Worm (Caenorhabditis elegans) whole organism, L3 larva: Measurements from ENCODE around the gene F07H5.13.

Source experiments
- ama-1 ChIP-seq: fragments of 150-350 bp; optimal IDR thresholded peaks from 2 replicates; lab custom pipeline; 2018
- ceh-82 ChIP-seq: fragments of 150-350 bp; optimal IDR thresholded peaks from 2 replicates; lab custom pipeline; 2014; ENCODE audit warnings: missing biosample characterization, missing genetic modification characterization
- egl-27 ChIP-seq: sonication (generic microtip); optimal IDR thresholded peaks from 4 replicates; lab custom pipeline; 2017; ENCODE audit warnings: missing biosample characterization, missing genetic modification reagents, missing genetic modification characterization
- fos-1 ChIP-seq: fragments of 150-350 bp; optimal IDR thresholded peaks from 2 replicates; lab custom pipeline; 2014; ENCODE audit warnings: missing biosample characterization, missing genetic modification characterization
- lin-15B ChIP-seq: fragments of 150-350 bp; optimal IDR thresholded peaks from 2 replicates; lab custom pipeline; 2014; ENCODE audit warnings: missing biosample characterization, missing genetic modification characterization
- mdl-1 ChIP-seq: fragments of 150-350 bp; optimal IDR thresholded peaks from 2 replicates; lab custom pipeline; 2014; ENCODE audit warnings: missing biosample characterization, missing genetic modification characterization
- nhr-12 ChIP-seq: fragments of 150-350 bp; optimal IDR thresholded peaks from 2 replicates; lab custom pipeline; 2014; ENCODE audit warnings: missing biosample characterization, missing genetic modification characterization
- nhr-237 ChIP-seq: fragments of 150-350 bp; optimal IDR thresholded peaks from 2 replicates; lab custom pipeline; 2014; ENCODE audit warnings: missing biosample characterization, missing genetic modification characterization
- nhr-25 ChIP-seq: sonication (generic microtip); optimal IDR thresholded peaks from 2 replicates; lab custom pipeline; 2017; ENCODE audit warnings: missing biosample characterization, missing genetic modification characterization
- nhr-76 ChIP-seq: fragments of 150-350 bp; sonication (generic microtip); optimal IDR thresholded peaks from 5 replicates; lab custom pipeline; 2014; ENCODE audit warnings: missing biosample characterization, missing genetic modification characterization
- skn-1 ChIP-seq: fragments of 150-350 bp; optimal IDR thresholded peaks from 2 replicates; lab custom pipeline; 2014; ENCODE audit warnings: missing biosample characterization, missing genetic modification characterization
- tbx-2 ChIP-seq: sonication (generic microtip); optimal IDR thresholded peaks from 2 replicates; lab custom pipeline; 2016; ENCODE audit warnings: mild to moderate bottlenecking, missing genetic modification characterization, missing compliant biosample characterization

DNA sequence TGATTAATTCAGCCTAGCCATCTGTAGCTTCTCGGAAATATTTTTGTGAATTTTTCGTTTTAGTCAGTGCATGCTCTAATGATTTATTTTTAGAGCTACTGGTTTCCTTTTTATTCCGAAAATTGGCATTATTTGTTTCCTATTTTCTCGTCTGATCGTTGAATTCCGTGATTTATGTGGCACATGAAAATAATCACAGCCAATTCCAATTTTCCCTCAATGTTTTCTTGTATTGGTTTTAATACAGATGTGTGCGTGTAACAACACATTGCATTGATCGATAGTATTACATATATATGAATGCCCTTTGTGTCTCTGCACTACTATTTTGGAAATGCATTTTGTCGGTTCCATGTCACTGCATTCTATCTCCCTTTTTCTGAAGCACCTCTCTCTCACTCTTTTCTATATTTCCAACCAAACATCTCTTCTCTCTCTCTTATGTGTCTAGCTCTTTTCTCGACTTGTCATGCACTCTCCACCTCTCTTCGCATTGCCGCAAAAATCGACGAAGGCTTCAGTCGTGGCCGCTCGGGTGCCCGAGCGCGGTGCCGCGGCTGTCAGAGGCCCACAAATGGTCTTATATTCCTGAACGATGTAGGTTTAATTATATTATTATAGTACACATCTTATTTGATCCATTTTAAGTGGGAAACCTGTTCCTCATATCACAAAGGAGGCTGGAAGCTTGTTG, 6.0 kb upstream of the F07H5.13 start:
- TF ChIP-seq skn-1 (tag; lab: Kevin White, UChicago) (no peak), nhr-237 (no peak), mdl-1 (tag; lab: Kevin White, UChicago) (no peak), nhr-76 (tag; lab: Kevin White, UChicago) (no peak), ama-1 (lab: Kevin White, UChicago) (peak; percentile 94), nhr-12 (tag; lab: Kevin White, UChicago) (no peak), lin-15B (no peak), fos-1 (no peak), tbx-2 (tag; lab: Kevin White, UChicago) (no peak), nhr-25 (no peak), egl-27 (tag; lab: Kevin White, UChicago) (no peak), ceh-82 (tag; lab: Kevin White, UChicago) (no peak)
